Worm (Caenorhabditis elegans) whole organism, L4/young adult: ENCODE results near the gene pigw-1.

Experiments
- W03F9.2 ChIP-seq: fragments of 150-350 bp; optimal IDR thresholded peaks from 2 replicates; lab custom pipeline; 2014; ENCODE audit warnings: missing biosample characterization, missing genetic modification characterization
- him-1 ChIP-seq: sonication (generic microtip); optimal IDR thresholded peaks from 2 replicates; lab custom pipeline; 2016; ENCODE audit warnings: missing genotype, missing genetic modification reagents, missing genetic modification characterization, missing compliant biosample characterization

DNA sequence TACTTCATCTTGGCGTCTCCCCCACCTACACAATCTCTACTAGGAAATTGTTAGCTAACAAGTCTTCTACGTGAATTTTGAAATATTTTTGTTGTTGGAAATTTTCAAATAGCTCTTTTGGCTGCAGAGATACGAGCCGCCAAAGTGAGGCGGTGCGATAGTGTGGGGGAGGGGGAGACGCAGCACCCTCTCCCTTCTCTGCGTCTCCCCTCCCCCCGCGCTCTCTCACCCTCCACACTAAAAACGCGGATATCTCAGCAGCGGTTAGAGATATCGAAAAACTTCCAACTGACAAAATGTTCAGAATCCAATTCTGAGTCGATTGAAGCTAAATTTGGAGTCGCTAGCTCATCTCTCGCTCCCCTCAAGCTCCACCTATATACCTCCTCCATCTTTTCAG, 40.3 kb upstream of the pigw-1 start:
- TF ChIP-seq W03F9.2 (tag; lab: Kevin White, UChicago), result no peak
- no peak for TF ChIP-seq him-1
